Worm (Caenorhabditis elegans) whole organism, early embryonic: ENCODE data around the gene F01E11.3.

ENCODE experiments used
- B0310.2 ChIP-seq: sonication (generic microtip); optimal IDR thresholded peaks from 2 replicates; lab custom pipeline; 2016; ENCODE audit warnings: mild to moderate bottlenecking, missing genetic modification characterization, missing compliant biosample characterization
- F13C5.2 ChIP-seq: sonication (generic microtip); optimal IDR thresholded peaks from 2 replicates; lab custom pipeline; 2017; ENCODE audit warnings: mild to moderate bottlenecking, missing genetic modification characterization, inconsistent platforms, missing compliant biosample characterization
- aly-1 ChIP-seq: sonication (generic microtip); optimal IDR thresholded peaks from 2 replicates; lab custom pipeline; 2016; ENCODE audit warnings: missing genetic modification characterization, missing compliant biosample characterization
- ama-1 ChIP-seq: fragments of 150-350 bp; optimal IDR thresholded peaks from 2 replicates; lab custom pipeline; 2014
- ceh-13 ChIP-seq: fragments of 200-800 bp; sonication (Bioruptor generic); optimal IDR thresholded peaks from 2 replicates; lab custom pipeline; 2018; ENCODE audit warnings: mild to moderate bottlenecking, missing genetic modification characterization, missing compliant biosample characterization
- ceh-36 ChIP-seq: sonication (generic microtip); optimal IDR thresholded peaks from 2 replicates; lab custom pipeline; 2016; ENCODE audit warnings: missing genetic modification characterization, inconsistent platforms, missing compliant biosample characterization
- ets-7 ChIP-seq: sonication (generic microtip); optimal IDR thresholded peaks from 2 replicates; lab custom pipeline; 2016; ENCODE audit warnings: missing genotype, missing genetic modification characterization, missing compliant biosample characterization
- flt-1 ChIP-seq: fragments of 200-800 bp; sonication (Bioruptor generic); IDR thresholded peaks from 2 replicates; pipeline ENCODE4 v1.3.6; 2022; ENCODE audit warnings: missing genetic modification characterization, missing compliant biosample characterization
- hmbx-1 ChIP-seq: sonication (generic microtip); optimal IDR thresholded peaks from 2 replicates; lab custom pipeline; 2016; ENCODE audit warnings: mild to moderate bottlenecking, missing genetic modification characterization, missing compliant biosample characterization
- hmg-4 ChIP-seq: fragments of 200-800 bp; sonication (Bioruptor generic); optimal IDR thresholded peaks from 2 replicates; lab custom pipeline; 2018; ENCODE audit warnings: mild to moderate bottlenecking, missing genetic modification characterization, missing compliant biosample characterization
- hnd-1 ChIP-seq: sonication (generic microtip); optimal IDR thresholded peaks from 2 replicates; lab custom pipeline; 2016; ENCODE audit warnings: missing genetic modification characterization, missing compliant biosample characterization
- pes-1 ChIP-seq: fragments of 200-800 bp; sonication (Bioruptor generic); IDR thresholded peaks from 2 replicates; pipeline ENCODE4 v1.3.6; 2022; ENCODE audit warnings: missing genetic modification reagents, missing genetic modification characterization, missing compliant biosample characterization
- scrt-1 ChIP-seq: fragments of 200-800 bp; sonication (Bioruptor generic); IDR thresholded peaks from 2 replicates; pipeline ENCODE4 v1.3.6; 2022; ENCODE audit warnings: missing genetic modification characterization, missing compliant biosample characterization
- sea-1 ChIP-seq: fragments of 200-800 bp; sonication (Bioruptor generic); conservative IDR thresholded peaks from 2 replicates; pipeline ENCODE4 v1.3.6; 2022; ENCODE audit warnings: missing genetic modification characterization, missing compliant biosample characterization
- tbx-11 ChIP-seq: fragments of 200-800 bp; sonication (Bioruptor generic); IDR thresholded peaks from 2 replicates; pipeline ENCODE4 v1.3.6; 2022; ENCODE audit warnings: missing genetic modification characterization, missing compliant biosample characterization
- tbx-37 ChIP-seq: fragments of 200-800 bp; sonication (Bioruptor generic); conservative IDR thresholded peaks from 2 replicates; pipeline ENCODE4 v1.3.6; 2022; ENCODE audit warnings: missing genetic modification reagents, missing genetic modification characterization, missing compliant biosample characterization
- tra-4 ChIP-seq: sonication (generic microtip); optimal IDR thresholded peaks from 2 replicates; lab custom pipeline; 2017; ENCODE audit warnings: missing genetic modification characterization, missing compliant biosample characterization

The F01E11.3 gene

DNA sequence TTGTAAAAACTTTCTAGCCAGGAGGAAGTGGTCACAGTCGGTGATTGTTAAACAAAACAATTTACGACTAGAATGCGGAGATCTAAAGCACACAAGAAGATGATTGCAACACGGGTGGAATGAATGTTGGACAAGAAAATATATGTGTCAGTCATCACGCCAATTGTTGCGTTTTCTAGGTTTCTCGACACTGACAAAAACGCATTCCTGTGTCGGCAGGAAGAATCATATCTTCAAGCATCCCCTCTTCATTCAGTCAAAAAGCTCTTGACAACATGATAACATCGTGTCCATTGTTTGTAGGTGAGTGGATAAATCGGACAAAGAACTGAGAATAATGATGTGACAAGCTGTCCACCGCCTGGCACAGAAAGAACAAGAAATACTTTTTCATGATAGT is 7.6 kb upstream of the F01E11.3 start:
- TF ChIP-seq hmg-4 (no peak), aly-1 (tag; lab: Kevin White, UChicago) (no peak), hnd-1 (tag; lab: Kevin White, UChicago) (no peak), tra-4 (tag; lab: Kevin White, UChicago) (no peak), tbx-11 (GFP tag; lab: Robert Waterston, UW) (no peak), pes-1 (no peak), hmbx-1 (tag; lab: Kevin White, UChicago) (no peak), sea-1 (GFP tag; lab: Robert Waterston, UW) (no peak), ceh-13 (GFP tag; lab: Kevin White, UChicago) (no peak), tbx-37 (no peak), scrt-1 (GFP tag; lab: Robert Waterston, UW) (no peak), B0310.2 (tag; lab: Kevin White, UChicago) (no peak), ceh-36 (tag; lab: Kevin White, UChicago) (no peak), ama-1 (lab: Kevin White, UChicago) (no peak), F13C5.2 (no peak)

DNA sequence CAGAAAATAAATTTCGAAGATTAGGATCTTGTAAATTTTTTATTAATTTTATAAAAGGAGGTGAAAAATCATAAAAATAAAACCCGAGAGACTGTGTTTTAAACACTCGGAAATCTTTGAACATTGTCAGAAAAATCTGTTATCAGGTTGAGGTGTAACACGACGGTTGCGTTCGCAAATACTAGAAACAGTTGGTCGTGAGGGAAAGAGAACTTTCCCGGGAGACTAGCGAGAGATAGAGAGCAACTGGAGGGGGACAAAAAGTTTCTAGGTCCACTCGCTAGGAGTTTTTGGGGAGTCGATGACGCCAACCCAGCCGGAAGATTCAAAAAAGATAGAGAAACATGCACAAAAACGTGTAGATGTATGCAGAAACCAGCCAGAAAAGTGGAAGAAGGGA is 4.8 kb upstream of the F01E11.3 start:
- no peak for TF ChIP-seq hnd-1 (tag; lab: Kevin White, UChicago)
- TF ChIP-seq F13C5.2: no peak
- no peak for TF ChIP-seq flt-1 (GFP tag; lab: Robert Waterston, UW)
- no peak for TF ChIP-seq ceh-13 (GFP tag; lab: Kevin White, UChicago)
- TF ChIP-seq hmg-4: no peak
- no peak for TF ChIP-seq ceh-36 (tag; lab: Kevin White, UChicago)
- no peak for TF ChIP-seq tra-4 (tag; lab: Kevin White, UChicago)
- TF ChIP-seq hmbx-1 (tag; lab: Kevin White, UChicago): no peak
- no peak for TF ChIP-seq ets-7 (tag; lab: Kevin White, UChicago)
- TF ChIP-seq tbx-11 (GFP tag; lab: Robert Waterston, UW): no peak
- no peak for TF ChIP-seq pes-1
- TF ChIP-seq ama-1 (lab: Kevin White, UChicago): no peak
- TF ChIP-seq B0310.2 (tag; lab: Kevin White, UChicago): no peak
- no peak for TF ChIP-seq tbx-37
- no peak for TF ChIP-seq sea-1 (GFP tag; lab: Robert Waterston, UW)
- no peak for TF ChIP-seq aly-1 (tag; lab: Kevin White, UChicago)
- no peak for TF ChIP-seq scrt-1 (GFP tag; lab: Robert Waterston, UW)

ce11 chrX:6963842-6964241 is 3.3 kb upstream of the F01E11.3 start:
- TF ChIP-seq F13C5.2 (no peak), hnd-1 (tag; lab: Kevin White, UChicago) (no peak), B0310.2 (tag; lab: Kevin White, UChicago) (no peak), scrt-1 (GFP tag; lab: Robert Waterston, UW) (no peak), tbx-37 (no peak), flt-1 (GFP tag; lab: Robert Waterston, UW) (no peak), ama-1 (lab: Kevin White, UChicago) (no peak), hmg-4 (no peak), ceh-13 (GFP tag; lab: Kevin White, UChicago) (no peak), tbx-11 (GFP tag; lab: Robert Waterston, UW) (no peak), ets-7 (tag; lab: Kevin White, UChicago) (no peak), hmbx-1 (tag; lab: Kevin White, UChicago) (no peak), ceh-36 (tag; lab: Kevin White, UChicago) (no peak)

DNA sequence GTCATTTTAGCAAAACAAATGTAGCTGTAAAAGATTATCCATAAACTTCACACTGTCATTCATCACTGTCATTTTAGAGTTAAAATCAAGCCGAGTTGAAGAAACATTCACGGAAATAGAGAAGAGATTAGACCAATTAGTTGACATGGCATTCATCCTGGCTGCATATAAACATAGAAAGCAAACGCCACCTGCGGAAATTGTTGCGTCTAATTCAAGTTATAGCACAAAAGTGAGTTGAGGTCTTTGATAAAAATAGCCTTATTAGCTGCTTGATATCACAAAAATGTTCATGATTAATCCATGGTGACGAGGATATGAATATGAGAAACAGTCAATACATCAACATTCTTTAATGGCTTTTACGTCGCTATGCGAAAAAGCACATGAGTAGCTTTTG is 1.4 kb downstream of the F01E11.3 start:
- TF ChIP-seq B0310.2 (tag; lab: Kevin White, UChicago) (no peak), flt-1 (GFP tag; lab: Robert Waterston, UW) (no peak), F13C5.2 (no peak), ama-1 (lab: Kevin White, UChicago) (no peak)

DNA sequence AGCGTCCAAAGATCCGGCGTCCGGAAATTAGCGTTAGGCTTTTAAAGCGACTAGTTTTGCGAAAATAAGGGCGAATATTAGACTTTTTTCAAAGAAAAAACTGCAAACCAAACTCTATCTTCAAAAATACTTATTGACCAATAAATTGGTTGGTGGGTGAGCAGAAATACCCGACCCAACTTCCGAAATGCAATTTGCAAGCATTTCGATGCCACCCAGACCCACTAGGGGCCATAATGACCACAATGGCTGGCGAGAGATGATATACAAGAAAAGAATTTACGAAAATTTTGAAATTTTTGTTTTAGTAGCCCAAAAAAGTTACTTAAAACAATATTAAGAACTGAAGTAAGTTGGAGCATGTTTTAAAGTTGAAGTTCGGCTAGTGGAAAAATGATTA is 3.0 kb downstream of the F01E11.3 start:
- TF ChIP-seq F13C5.2 (no peak), ets-7 (tag; lab: Kevin White, UChicago) (no peak), tra-4 (tag; lab: Kevin White, UChicago) (no peak), ceh-13 (GFP tag; lab: Kevin White, UChicago) (no peak), hmbx-1 (tag; lab: Kevin White, UChicago) (no peak), B0310.2 (tag; lab: Kevin White, UChicago) (no peak), aly-1 (tag; lab: Kevin White, UChicago) (no peak), tbx-37 (no peak), scrt-1 (GFP tag; lab: Robert Waterston, UW) (no peak), pes-1 (no peak), ama-1 (lab: Kevin White, UChicago) (no peak), hnd-1 (tag; lab: Kevin White, UChicago) (no peak), flt-1 (GFP tag; lab: Robert Waterston, UW) (no peak), ceh-36 (tag; lab: Kevin White, UChicago) (no peak), hmg-4 (no peak)

- no peak for TF ChIP-seq pes-1
- TF ChIP-seq ceh-36 (tag; lab: Kevin White, UChicago): no peak
Observed at ce11 chrX:6971301-6971700, 4.1 kb downstream of the F01E11.3 start.

ce11 chrX:6988212-6988611 is 21.1 kb downstream of the F01E11.3 start:
- TF ChIP-seq aly-1 (tag; lab: Kevin White, UChicago) (no peak), B0310.2 (tag; lab: Kevin White, UChicago) (no peak), ceh-36 (tag; lab: Kevin White, UChicago) (no peak), tbx-37 (no peak), flt-1 (GFP tag; lab: Robert Waterston, UW) (no peak), hmbx-1 (tag; lab: Kevin White, UChicago) (no peak), hnd-1 (tag; lab: Kevin White, UChicago) (no peak), F13C5.2 (no peak), ceh-13 (GFP tag; lab: Kevin White, UChicago) (no peak), sea-1 (GFP tag; lab: Robert Waterston, UW) (no peak), ama-1 (lab: Kevin White, UChicago) (no peak), ets-7 (tag; lab: Kevin White, UChicago) (no peak), tbx-11 (GFP tag; lab: Robert Waterston, UW) (no peak)
